Fruit fly (Drosophila melanogaster) whole organism, embryonic: Measurements from ENCODE around the gene CG1971.
A peak's percentile ranks its signal among the peaks of the same experiment; 100 is the strongest.

ENCODE experiments used
- Asciz ChIP-seq: fragments of 200-800 bp; sonication (Bioruptor generic); optimal IDR thresholded peaks from 2 replicates; lab custom pipeline; 2017; ENCODE audit warnings: missing biosample characterization, mild to moderate bottlenecking, missing genetic modification characterization, missing genetic modification reagents
- CG10147 ChIP-seq: fragments of 200-800 bp; sonication (Bioruptor generic); optimal IDR thresholded peaks from 2 replicates; lab custom pipeline; 2019; ENCODE audit warnings: missing biosample characterization, mild to moderate bottlenecking, missing genetic modification characterization, moderate library complexity
- CG11398 ChIP-seq: fragments of 200-800 bp; sonication (Bioruptor generic); optimal IDR thresholded peaks from 2 replicates; lab custom pipeline; 2016; ENCODE audit warnings: missing biosample characterization, missing genetic modification characterization
- CG13624 ChIP-seq: fragments of 200-800 bp; sonication (Bioruptor generic); optimal IDR thresholded peaks from 2 replicates; lab custom pipeline; 2016; ENCODE audit warnings: missing biosample characterization, missing genetic modification characterization
- CG14014 ChIP-seq: fragments of 200-800 bp; sonication (Bioruptor generic); IDR thresholded peaks from 2 replicates; pipeline ENCODE4 v1.3.6; 2022; ENCODE audit warnings: missing biosample characterization, missing genetic modification characterization
- CG15696 ChIP-seq: fragments of 200-800 bp; sonication (Bioruptor generic); optimal IDR thresholded peaks from 2 replicates; lab custom pipeline; 2019; ENCODE audit warnings: missing biosample characterization, mild to moderate bottlenecking, missing genetic modification characterization, moderate library complexity
- CG17328 ChIP-seq: fragments of 200-800 bp; sonication (Bioruptor generic); IDR thresholded peaks from 2 replicates; pipeline ENCODE4 v1.3.6; 2022; ENCODE audit warnings: missing biosample characterization, missing genetic modification characterization
- CG1792 ChIP-seq: fragments of 200-800 bp; sonication (Bioruptor generic); optimal IDR thresholded peaks from 2 replicates; lab custom pipeline; 2016; ENCODE audit warnings: missing biosample characterization, missing genetic modification characterization
- CG18262 ChIP-seq: fragments of 200-800 bp; optimal IDR thresholded peaks from 3 replicates; lab custom pipeline; 2019; ENCODE audit warnings: missing biosample characterization, mild to moderate bottlenecking, missing genetic modification characterization, moderate library complexity
- CG2199 ChIP-seq: fragments of 200-800 bp; sonication (Bioruptor generic); IDR thresholded peaks from 3 replicates; pipeline ENCODE4 v1.3.6; 2022; ENCODE audit warnings: missing biosample characterization, missing genetic modification characterization
- CG2678 ChIP-seq: fragments of 200-800 bp; sonication (Bioruptor generic); optimal IDR thresholded peaks from 3 replicates; lab custom pipeline; 2019; ENCODE audit warnings: missing biosample characterization, mild to moderate bottlenecking, missing genetic modification characterization, moderate library complexity
- CG2712 ChIP-seq: fragments of 200-800 bp; optimal IDR thresholded peaks from 3 replicates; lab custom pipeline; 2019; ENCODE audit warnings: missing biosample characterization, mild to moderate bottlenecking, missing genetic modification characterization, moderate library complexity
- CG2875 ChIP-seq: fragments of 200-800 bp; sonication (Bioruptor generic); optimal IDR thresholded peaks from 2 replicates; lab custom pipeline; 2017; ENCODE audit warnings: missing biosample characterization, mild to moderate bottlenecking, missing genetic modification characterization, missing genetic modification reagents
- CG30020 ChIP-seq: fragments of 200-800 bp; optimal IDR thresholded peaks from 2 replicates; lab custom pipeline; 2019; ENCODE audit warnings: missing biosample characterization, mild to moderate bottlenecking, missing genetic modification characterization, moderate library complexity
- CG3407 ChIP-seq: fragments of 200-800 bp; sonication (Bioruptor generic); optimal IDR thresholded peaks from 2 replicates; lab custom pipeline; 2018; ENCODE audit warnings: missing biosample characterization, mild to moderate bottlenecking, missing genetic modification characterization
- CG42726 ChIP-seq: fragments of 200-800 bp; sonication (Bioruptor generic); IDR thresholded peaks from 2 replicates; pipeline ENCODE4 v1.3.6; 2022; ENCODE audit warnings: missing biosample characterization, missing genetic modification characterization; ENCODE audit not compliant: partially characterized antibody
- CG4424 ChIP-seq: fragments of 200-800 bp; sonication (Bioruptor generic); optimal IDR thresholded peaks from 3 replicates; lab custom pipeline; 2016; ENCODE audit warnings: missing biosample characterization, missing genetic modification characterization
- CG6854 ChIP-seq: fragments of 200-800 bp; sonication (Bioruptor generic); optimal IDR thresholded peaks from 3 replicates; lab custom pipeline; 2017; ENCODE audit warnings: missing biosample characterization, mild to moderate bottlenecking, missing genetic modification characterization
- CG7928 ChIP-seq: fragments of 200-800 bp; sonication (Bioruptor generic); optimal IDR thresholded peaks from 2 replicates; lab custom pipeline; 2017; ENCODE audit warnings: missing biosample characterization, mild to moderate bottlenecking, missing genetic modification characterization
- CG8089 ChIP-seq: fragments of 200-800 bp; sonication (Bioruptor generic); optimal IDR thresholded peaks from 3 replicates; lab custom pipeline; 2016; ENCODE audit warnings: missing biosample characterization, missing genetic modification characterization
- Fer3 ChIP-seq: fragments of 200-800 bp; sonication (Bioruptor generic); optimal IDR thresholded peaks from 2 replicates; lab custom pipeline; 2018; ENCODE audit warnings: missing biosample characterization, mild to moderate bottlenecking, missing genetic modification characterization, moderate library complexity
- HLH54F ChIP-seq: fragments of 200-800 bp; sonication (Bioruptor generic); optimal IDR thresholded peaks from 3 replicates; lab custom pipeline; 2016; ENCODE audit warnings: missing biosample characterization, missing genetic modification characterization
- Hr51 ChIP-seq, 2 experiments: fragments of 200-800 bp; sonication (Bioruptor generic); optimal IDR thresholded peaks; 2 replicates in 1 of 2; 3 replicates in 1 of 2; lab custom pipeline; 2016 to 2018; ENCODE audit warnings: missing biosample characterization in 2 of 2, missing genetic modification characterization in 2 of 2, mild to moderate bottlenecking in 1 of 2, moderate library complexity in 1 of 2
- MTF-1 ChIP-seq: fragments of 200-800 bp; sonication (Bioruptor generic); optimal IDR thresholded peaks from 2 replicates; lab custom pipeline; 2018; ENCODE audit warnings: missing biosample characterization, mild to moderate bottlenecking, missing genetic modification characterization, borderline replicate concordance
- NFAT ChIP-seq: fragments of 200-800 bp; sonication (Bioruptor generic); IDR thresholded peaks from 2 replicates; pipeline ENCODE4 v1.3.6; 2022; ENCODE audit warnings: missing biosample characterization, missing genetic modification characterization
- Optix ChIP-seq: fragments of 200-800 bp; sonication (Bioruptor generic); IDR thresholded peaks from 3 replicates; pipeline ENCODE4 v1.3.6; 2022; ENCODE audit warnings: missing biosample characterization, missing genetic modification characterization
- Ravus ChIP-seq: fragments of 200-800 bp; sonication (Bioruptor generic); IDR thresholded peaks from 2 replicates; pipeline ENCODE4 v1.3.6; 2022; ENCODE audit warnings: missing biosample characterization, missing genetic modification characterization
- Six4 ChIP-seq: fragments of 200-800 bp; sonication (Bioruptor generic); optimal IDR thresholded peaks from 2 replicates; lab custom pipeline; 2016; ENCODE audit warnings: missing biosample characterization, missing genetic modification characterization
- Spps ChIP-seq: fragments of 200-800 bp; sonication (Bioruptor generic); optimal IDR thresholded peaks from 2 replicates; lab custom pipeline; 2018; ENCODE audit warnings: missing biosample characterization, mild to moderate bottlenecking, missing genetic modification characterization
- Usf ChIP-seq: fragments of 200-800 bp; sonication (Bioruptor generic); optimal IDR thresholded peaks from 2 replicates; lab custom pipeline; 2017; ENCODE audit warnings: missing genotype, missing biosample characterization, missing genetic modification characterization
- ab ChIP-seq: fragments of 200-800 bp; sonication (Bioruptor generic); optimal IDR thresholded peaks from 2 replicates; lab custom pipeline; 2016; ENCODE audit warnings: missing biosample characterization, missing genetic modification characterization
- abd-A ChIP-seq: fragments of 200-800 bp; sonication (Bioruptor generic); optimal IDR thresholded peaks from 3 replicates; lab custom pipeline; 2019; ENCODE audit warnings: missing biosample characterization, mild to moderate bottlenecking, missing genetic modification characterization, moderate library complexity
- ash1 ChIP-seq: fragments of 200-800 bp; sonication (Bioruptor generic); optimal IDR thresholded peaks from 2 replicates; lab custom pipeline; 2018; ENCODE audit warnings: missing biosample characterization, mild to moderate bottlenecking, missing genetic modification characterization
- bcd ChIP-seq: fragments of 200-800 bp; sonication (Bioruptor generic); optimal IDR thresholded peaks from 2 replicates; lab custom pipeline; 2017; ENCODE audit warnings: missing biosample characterization, mild to moderate bottlenecking, missing genetic modification characterization
- br ChIP-seq: fragments of >200 bp; optimal IDR thresholded peaks from 2 replicates; lab custom pipeline; 2017
- bsh ChIP-seq, 2 experiments: fragments of 200-800 bp; sonication (Bioruptor generic); optimal IDR thresholded peaks; 2 replicates each; lab custom pipeline; 2017 to 2018; ENCODE audit warnings: mild to moderate bottlenecking in 2 of 2, missing biosample characterization in 2 of 2, missing genetic modification characterization in 2 of 2, moderate library complexity in 1 of 2
- crp ChIP-seq, 2 experiments: fragments of 200-800 bp; sonication (Bioruptor generic); optimal IDR thresholded peaks; 2 replicates in 1 of 2; 3 replicates in 1 of 2; lab custom pipeline; 2017; ENCODE audit warnings: missing biosample characterization in 2 of 2, missing genetic modification characterization in 2 of 2, mild to moderate bottlenecking in 1 of 2, moderate library complexity in 1 of 2
- fd96Cb ChIP-seq: fragments of 200-800 bp; sonication (Bioruptor generic); optimal IDR thresholded peaks from 2 replicates; lab custom pipeline; 2018; ENCODE audit warnings: missing biosample characterization, mild to moderate bottlenecking, missing genetic modification characterization, moderate library complexity
- gem ChIP-seq: fragments of 200-800 bp; sonication (Bioruptor generic); optimal IDR thresholded peaks from 2 replicates; lab custom pipeline; 2019; ENCODE audit warnings: missing biosample characterization, mild to moderate bottlenecking, missing genetic modification characterization, moderate library complexity
- gfzf ChIP-seq: fragments of 200-800 bp; sonication (Bioruptor generic); optimal IDR thresholded peaks from 2 replicates; lab custom pipeline; 2016; ENCODE audit warnings: missing biosample characterization, mild to moderate bottlenecking, missing genetic modification characterization, moderate library complexity
- jumu ChIP-seq: fragments of 200-800 bp; sonication (Bioruptor generic); optimal IDR thresholded peaks from 3 replicates; lab custom pipeline; 2016; ENCODE audit warnings: missing biosample characterization, missing genetic modification characterization
- knrl ChIP-seq: fragments of 200-800 bp; sonication (Bioruptor generic); IDR thresholded peaks from 3 replicates; pipeline ENCODE4 v1.3.6; 2022; ENCODE audit warnings: missing biosample characterization, missing genetic modification characterization; ENCODE audit not compliant: partially characterized antibody
- p53 ChIP-seq: fragments of 200-800 bp; sonication (Bioruptor generic); optimal IDR thresholded peaks from 2 replicates; lab custom pipeline; 2016; ENCODE audit warnings: missing biosample characterization, missing genetic modification characterization
- rib ChIP-seq: fragments of 200-800 bp; sonication (Bioruptor generic); IDR thresholded peaks from 2 replicates; pipeline ENCODE4 v1.3.6; 2022; ENCODE audit warnings: missing biosample characterization, missing genetic modification characterization
- run ChIP-seq: fragments of 200-800 bp; sonication (Bioruptor generic); optimal IDR thresholded peaks from 3 replicates; lab custom pipeline; 2018; ENCODE audit warnings: missing biosample characterization, mild to moderate bottlenecking, missing genetic modification characterization
- sens-2 ChIP-seq: fragments of 200-800 bp; sonication (Bioruptor generic); IDR thresholded peaks from 2 replicates; pipeline ENCODE4 v1.3.6; 2022; ENCODE audit warnings: missing biosample characterization, missing genetic modification characterization
- seq ChIP-seq: fragments of 200-800 bp; sonication (Bioruptor generic); IDR thresholded peaks from 2 replicates; pipeline ENCODE4 v1.3.6; 2022; ENCODE audit warnings: missing biosample characterization, missing genetic modification characterization
- so ChIP-seq: fragments of 200-800 bp; sonication (Bioruptor generic); IDR thresholded peaks from 3 replicates; pipeline ENCODE4 v1.3.6; 2022; ENCODE audit warnings: missing biosample characterization, missing genetic modification characterization
- vfl ChIP-seq: fragments of 200-800 bp; sonication (Bioruptor generic); optimal IDR thresholded peaks from 2 replicates; lab custom pipeline; 2016; ENCODE audit warnings: missing biosample characterization, missing genetic modification characterization

The CG1971 gene

dm6 chr3R:31793664-31794417 lies 11.4 kb upstream of the CG1971 start, which contains the start of the genes Mccc1 and Acf (continued):
- TF ChIP-seq sens-2 (GFP tag; lab: Robert Waterston, UW) (no peak), Spps (tag; lab: Kevin White, UChicago) (no peak), CG14014 (GFP tag; lab: Robert Waterston, UW) (0 out of 2 replicates have a peak, but pooled peaks have one; percentile 15), knrl (GFP tag; lab: Robert Waterston, UW) (peak; percentile 65; the same call in 2 of the 3 replicates), MTF-1 (GFP tag; lab: Kevin White, UChicago) (no peak), CG3407 (no peak), so (GFP tag; lab: Robert Waterston, UW) (0 out of 3 replicates have a peak, but pooled peaks have one; percentile 38), Usf (no peak), Optix (GFP tag; lab: Robert Waterston, UW) (no peak), run (tag; lab: Kevin White, UChicago) (no peak), bcd (no peak), Hr51 (GFP tag; optimal IDR thresholded peaks at IDR 0.05; lab: Kevin White, UChicago) (no peak), vfl (GFP tag; lab: Kevin White, UChicago) (peak; percentile 14), CG2199 (GFP tag; lab: Robert Waterston, UW) (no peak), CG4424 (GFP tag; lab: Kevin White, UChicago) (peak; percentile 24), NFAT (no peak), CG15696 (tag; lab: Kevin White, UChicago) (no peak), Six4 (GFP tag; lab: Kevin White, UChicago) (no peak), CG6854 (GFP tag; lab: Kevin White, UChicago) (no peak), fd96Cb (tag; lab: Kevin White, UChicago) (no peak), rib (no peak), CG8089 (GFP tag; lab: Kevin White, UChicago) (no peak), CG18262 (tag; lab: Kevin White, UChicago) (no peak), p53 (GFP tag; lab: Kevin White, UChicago) (no peak), ash1 (GFP tag; lab: Kevin White, UChicago) (no peak), seq (GFP tag; lab: Robert Waterston, UW) (no peak), CG30020 (tag; lab: Kevin White, UChicago) (peak; percentile 54), CG2678 (tag; lab: Kevin White, UChicago) (no peak), gem (tag; lab: Kevin White, UChicago) (no peak), CG11398 (GFP tag; lab: Kevin White, UChicago) (no peak), gfzf (GFP tag; lab: Kevin White, UChicago) (peak; percentile 84), bsh (GFP tag; optimal IDR thresholded peaks at IDR 0.05; lab: Kevin White, UChicago) (no peak), Fer3 (tag; lab: Kevin White, UChicago) (no peak), br (lab: Kevin White, UChicago) (no peak), jumu (peak; percentile 31), Ravus (GFP tag; lab: Robert Waterston, UW) (no peak), abd-A (tag; lab: Kevin White, UChicago) (no peak), CG13624 (GFP tag; lab: Kevin White, UChicago) (peak; percentile 10), CG42726 (no peak), Asciz (GFP tag; lab: Kevin White, UChicago) (no peak), CG10147 (GFP tag; lab: Kevin White, UChicago) (no peak), HLH54F (GFP tag; lab: Kevin White, UChicago) (peak; percentile 31), CG1792 (GFP tag; lab: Kevin White, UChicago) (peak; percentile 25), CG2875 (no peak), CG17328 (GFP tag; lab: Robert Waterston, UW) (0 out of 2 replicates have a peak, but pooled peaks have one; percentile 13), crp (GFP tag; optimal IDR thresholded peaks at IDR 0.05; lab: Kevin White, UChicago) (peak in 1 of 2 experiments; percentile 56), ab (GFP tag; lab: Kevin White, UChicago) (no peak), CG7928 (GFP tag; lab: Kevin White, UChicago) (no peak), CG2712 (tag; lab: Kevin White, UChicago) (no peak)
